Fruit fly (Drosophila melanogaster): ENCODE measurements around the gene CG4042.
A peak's percentile ranks its signal among the peaks of the same experiment; 100 is the strongest.

CG4042 gene

DNA sequence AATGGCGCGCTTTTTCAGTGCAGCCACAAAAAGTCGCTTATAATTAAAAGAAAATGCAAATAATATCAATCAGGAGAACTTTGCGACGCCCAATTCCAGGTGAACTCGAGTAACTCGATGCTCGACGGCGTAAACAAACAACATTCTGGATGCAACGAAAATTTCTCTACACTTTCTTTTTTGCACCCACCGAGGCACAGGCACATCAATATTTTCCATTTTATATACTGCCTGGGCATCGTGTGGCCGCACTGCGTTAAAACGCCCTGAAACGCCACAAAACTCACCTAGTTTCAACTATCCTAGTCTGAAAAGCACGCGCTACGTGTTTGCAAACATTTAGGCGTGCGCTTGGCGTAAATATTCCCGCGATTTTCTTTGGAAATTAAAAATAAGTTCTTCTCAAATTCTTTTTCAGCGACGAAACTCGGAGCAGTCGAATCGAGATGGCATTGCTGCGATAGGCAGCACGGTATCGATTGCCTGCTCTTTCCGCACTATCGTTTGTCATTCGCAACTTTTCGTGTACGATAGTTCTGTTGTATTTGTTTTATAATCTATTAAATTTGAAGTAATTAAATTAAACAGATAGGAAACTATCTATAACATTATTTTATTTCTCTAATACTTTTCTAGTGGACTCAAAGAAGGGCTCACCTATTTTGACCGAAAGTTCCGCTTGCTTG lies 14.6 kb upstream of the CG4042 start, which contains the start of gene Pcif1 (continued):
- TF ChIP-seq CG13775 (GFP tag; optimal IDR thresholded peaks at IDR 0.05), result no peak
- no peak for TF ChIP-seq CG30403 (GFP tag; optimal IDR thresholded peaks at IDR 0.05)
- no peak for TF ChIP-seq CG9727 (GFP tag; optimal IDR thresholded peaks at IDR 0.05)
- TF ChIP-seq HmgD (GFP tag; optimal IDR thresholded peaks at IDR 0.05), result peak; percentile 22
- peak; percentile 99 for TF ChIP-seq knrl (GFP tag; IDR thresholded peaks at IDR 0.05; ENCODE audit: partially characterized antibody)
- no peak for TF ChIP-seq jumu (GFP tag; optimal IDR thresholded peaks at IDR 0.05)
- no peak for TF ChIP-seq CG1647 (GFP tag; optimal IDR thresholded peaks at IDR 0.05)
- no peak for TF ChIP-seq CG31441 (GFP tag; IDR thresholded peaks at IDR 0.05)
- no peak for TF ChIP-seq ssp (GFP tag; IDR thresholded peaks at IDR 0.05)
- TF ChIP-seq CG7987 (GFP tag; optimal IDR thresholded peaks at IDR 0.05), result peak; percentile 30
- TF ChIP-seq CG34422 (GFP tag; IDR thresholded peaks at IDR 0.05), result peak; percentile 56; the same call in 2 of the 3 replicates
- TF ChIP-seq Hr51 (GFP tag; optimal IDR thresholded peaks at IDR 0.05), result no peak
- no peak for TF ChIP-seq Myb (GFP tag; optimal IDR thresholded peaks at IDR 0.05)
- TF ChIP-seq E2f2 (GFP tag; IDR thresholded peaks at IDR 0.05), result peak; percentile 69
- no peak for TF ChIP-seq CG7745 (tag; optimal IDR thresholded peaks at IDR 0.05)
- TF ChIP-seq Oaz (GFP tag; IDR thresholded peaks at IDR 0.05), result no peak
- TF ChIP-seq ro (GFP tag; IDR thresholded peaks at IDR 0.05), result no peak
- TF ChIP-seq her (GFP tag; optimal IDR thresholded peaks at IDR 0.05), result no peak
- peak; percentile 22 for TF ChIP-seq CG8924 (tag; optimal IDR thresholded peaks at IDR 0.05)
- no peak for TF ChIP-seq CG1024 (GFP tag; IDR thresholded peaks at IDR 0.05)
- TF ChIP-seq Hmr (GFP tag; optimal IDR thresholded peaks at IDR 0.05), result no peak
- peak; percentile 99 for TF ChIP-seq CG13287 (GFP tag; IDR thresholded peaks at IDR 0.05; ENCODE audit: partially characterized antibody)
- peak; percentile 15; the same call in 1 of the 2 replicates for TF ChIP-seq Adf1 (GFP tag; IDR thresholded peaks at IDR 0.05)
- no peak for TF ChIP-seq pb (GFP tag; optimal IDR thresholded peaks at IDR 0.05)
- TF ChIP-seq CoRest (tag; optimal IDR thresholded peaks at IDR 0.05), result peak; percentile 18
- no peak for TF ChIP-seq Elba2 (GFP tag; optimal IDR thresholded peaks at IDR 0.05)
- peak; percentile 73 for TF ChIP-seq row (GFP tag; IDR thresholded peaks at IDR 0.05)
- TF ChIP-seq CG4617 (GFP tag; optimal IDR thresholded peaks at IDR 0.05; ENCODE audit: borderline replicate concordance), result peak; percentile 44
- peak; percentile 6 for TF ChIP-seq CG13296 (GFP tag; optimal IDR thresholded peaks at IDR 0.05)
- TF ChIP-seq HLH3B (GFP tag; IDR thresholded peaks at IDR 0.05), result no peak
- TF ChIP-seq gcm (GFP tag; optimal IDR thresholded peaks at IDR 0.05), result no peak
- peak; percentile 42 for TF ChIP-seq HLHmδ (GFP tag; optimal IDR thresholded peaks at IDR 0.05)
- no peak for TF ChIP-seq CG11247 (GFP tag; IDR thresholded peaks at IDR 0.05)
- TF ChIP-seq hb (GFP tag; IDR thresholded peaks at IDR 0.05; ENCODE audit: partially characterized antibody), result peak; percentile 98
- TF ChIP-seq Pdp1 (GFP tag; optimal IDR thresholded peaks at IDR 0.05), result peak in 1 of 2 experiments; percentile 81
- TF ChIP-seq rib (GFP tag; IDR thresholded peaks at IDR 0.05), result peak; percentile 50; the same call in 1 of the 2 replicates
- peak; percentile 62 for TF ChIP-seq stwl (tag; optimal IDR thresholded peaks at IDR 0.05)
- peak; percentile 99 for TF ChIP-seq hbn (GFP tag; IDR thresholded peaks at IDR 0.05; ENCODE audit: partially characterized antibody)

Measured in whole organism, embryonic.